Worm (Caenorhabditis elegans) whole organism, L2 larva: ENCODE data around the gene F17C8.7.

Experiments used
- C34F6.9 ChIP-seq: fragments of 150-350 bp; optimal IDR thresholded peaks from 2 replicates; lab custom pipeline; 2014; ENCODE audit warnings: missing biosample characterization, missing genetic modification characterization
- F13H6.1 ChIP-seq: sonication (generic microtip); optimal IDR thresholded peaks from 2 replicates; lab custom pipeline; 2016; ENCODE audit warnings: missing genetic modification characterization, missing compliant biosample characterization
- Y55F3AM.14 ChIP-seq: fragments of 200-800 bp; sonication (Bioruptor generic); optimal IDR thresholded peaks from 2 replicates; lab custom pipeline; 2018; ENCODE audit warnings: mild to moderate bottlenecking, missing genetic modification characterization, missing compliant biosample characterization
- ZK546.5 ChIP-seq: sonication (generic microtip); optimal IDR thresholded peaks from 2 replicates; lab custom pipeline; 2017; ENCODE audit warnings: missing biosample characterization, missing genetic modification characterization
- alr-1 ChIP-seq: fragments of 150-350 bp; optimal IDR thresholded peaks from 2 replicates; lab custom pipeline; 2014; ENCODE audit warnings: missing biosample characterization, missing genetic modification characterization
- aly-2 ChIP-seq: fragments of 150-350 bp; optimal IDR thresholded peaks from 2 replicates; lab custom pipeline; 2014; ENCODE audit warnings: missing biosample characterization, missing genetic modification characterization
- blmp-1 ChIP-seq: sonication (generic microtip); optimal IDR thresholded peaks from 2 replicates; lab custom pipeline; 2017; ENCODE audit warnings: missing genetic modification characterization, mild to moderate bottlenecking, missing compliant biosample characterization, antibody characterized with exemption, moderate library complexity; ENCODE audit not compliant: insufficient read depth
- ceh-16 ChIP-seq: fragments of 150-350 bp; optimal IDR thresholded peaks from 2 replicates; lab custom pipeline; 2014; ENCODE audit warnings: missing biosample characterization, missing genetic modification characterization
- dmd-4 ChIP-seq: sonication (generic microtip); optimal IDR thresholded peaks from 2 replicates; lab custom pipeline; 2017; ENCODE audit warnings: missing biosample characterization, missing genetic modification characterization
- egl-27 ChIP-seq: sonication (generic microtip); optimal IDR thresholded peaks from 3 replicates; lab custom pipeline; 2017; ENCODE audit warnings: missing biosample characterization, missing genetic modification reagents, missing genetic modification characterization
- elt-1 ChIP-seq: fragments of 150-350 bp; optimal IDR thresholded peaks from 2 replicates; lab custom pipeline; 2014; ENCODE audit warnings: missing biosample characterization, missing genetic modification characterization
- fos-1 ChIP-seq: fragments of 150-350 bp; optimal IDR thresholded peaks from 2 replicates; lab custom pipeline; 2014; ENCODE audit warnings: missing biosample characterization, missing genetic modification characterization
- lin-39 ChIP-seq: fragments of 150-350 bp; optimal IDR thresholded peaks from 2 replicates; lab custom pipeline; 2014; ENCODE audit warnings: missing biosample characterization, missing genetic modification reagents, missing genetic modification characterization
- lsy-2 ChIP-seq, 2 experiments: fragments of 150-350 bp in 1 of 2; sonication (generic microtip) in 1 of 2; optimal IDR thresholded peaks; 2 replicates each; lab custom pipeline; 2014 to 2017; ENCODE audit warnings: missing biosample characterization in 2 of 2, missing genetic modification characterization in 2 of 2
- mdl-1 ChIP-seq, 2 experiments: fragments of 150-350 bp in 1 of 2; sonication (generic microtip) in 1 of 2; optimal IDR thresholded peaks; 2 replicates each; lab custom pipeline; 2017; ENCODE audit warnings: missing biosample characterization in 2 of 2, missing genetic modification characterization in 2 of 2
- nhr-10 ChIP-seq: sonication (generic microtip); optimal IDR thresholded peaks from 2 replicates; lab custom pipeline; 2017; ENCODE audit warnings: missing biosample characterization, missing genetic modification characterization
- nhr-12 ChIP-seq: fragments of 150-350 bp; optimal IDR thresholded peaks from 2 replicates; lab custom pipeline; 2014; ENCODE audit warnings: missing biosample characterization, missing genetic modification characterization
- nhr-21 ChIP-seq: fragments of 150-350 bp; optimal IDR thresholded peaks from 2 replicates; lab custom pipeline; 2014; ENCODE audit warnings: missing biosample characterization, missing genetic modification characterization
- nhr-23 ChIP-seq: fragments of 150-350 bp; optimal IDR thresholded peaks from 2 replicates; lab custom pipeline; 2014; ENCODE audit warnings: missing biosample characterization, missing genetic modification reagents, missing genetic modification characterization
- nhr-25 ChIP-seq: fragments of 150-350 bp; sonication (generic microtip); optimal IDR thresholded peaks from 3 replicates; lab custom pipeline; 2014; ENCODE audit warnings: missing biosample characterization, missing genetic modification characterization
- nhr-6 ChIP-seq: fragments of 150-350 bp; optimal IDR thresholded peaks from 2 replicates; lab custom pipeline; 2014; ENCODE audit warnings: missing biosample characterization, missing genetic modification characterization
- nhr-77 ChIP-seq: fragments of 150-350 bp; optimal IDR thresholded peaks from 2 replicates; lab custom pipeline; 2014; ENCODE audit warnings: missing biosample characterization, missing genetic modification characterization
- peb-1 ChIP-seq: fragments of 150-350 bp; optimal IDR thresholded peaks from 2 replicates; lab custom pipeline; 2014; ENCODE audit warnings: missing biosample characterization, missing genetic modification characterization
- sem-4 ChIP-seq: fragments of 150-350 bp; optimal IDR thresholded peaks from 2 replicates; lab custom pipeline; 2014; ENCODE audit warnings: missing biosample characterization, missing genetic modification reagents, missing genetic modification characterization
- skn-1 ChIP-seq: sonication (generic microtip); optimal IDR thresholded peaks from 2 replicates; lab custom pipeline; 2017; ENCODE audit warnings: missing biosample characterization, missing genetic modification characterization
- sma-3 ChIP-seq: sonication (generic microtip); optimal IDR thresholded peaks from 2 replicates; lab custom pipeline; 2016; ENCODE audit warnings: missing genetic modification reagents, missing genetic modification characterization, missing compliant biosample characterization
- unc-39 ChIP-seq: fragments of 150-350 bp; optimal IDR thresholded peaks from 2 replicates; lab custom pipeline; 2014; ENCODE audit warnings: missing biosample characterization, missing genetic modification characterization
- zag-1 ChIP-seq: fragments of 150-350 bp; optimal IDR thresholded peaks from 2 replicates; lab custom pipeline; 2014; ENCODE audit warnings: missing biosample characterization, missing genetic modification characterization
- ztf-1 ChIP-seq: fragments of 200-800 bp; sonication (Bioruptor generic); conservative IDR thresholded peaks from 2 replicates; pipeline ENCODE4 v1.3.6; 2022; ENCODE audit warnings: missing genetic modification characterization, missing compliant biosample characterization
- ztf-11 ChIP-seq: sonication (generic microtip); optimal IDR thresholded peaks from 2 replicates; lab custom pipeline; 2017; ENCODE audit warnings: missing biosample characterization, missing genetic modification characterization
- ztf-4 ChIP-seq: fragments of 150-350 bp; optimal IDR thresholded peaks from 2 replicates; lab custom pipeline; 2014; ENCODE audit warnings: missing biosample characterization, missing genetic modification characterization

F17C8.7 gene

DNA sequence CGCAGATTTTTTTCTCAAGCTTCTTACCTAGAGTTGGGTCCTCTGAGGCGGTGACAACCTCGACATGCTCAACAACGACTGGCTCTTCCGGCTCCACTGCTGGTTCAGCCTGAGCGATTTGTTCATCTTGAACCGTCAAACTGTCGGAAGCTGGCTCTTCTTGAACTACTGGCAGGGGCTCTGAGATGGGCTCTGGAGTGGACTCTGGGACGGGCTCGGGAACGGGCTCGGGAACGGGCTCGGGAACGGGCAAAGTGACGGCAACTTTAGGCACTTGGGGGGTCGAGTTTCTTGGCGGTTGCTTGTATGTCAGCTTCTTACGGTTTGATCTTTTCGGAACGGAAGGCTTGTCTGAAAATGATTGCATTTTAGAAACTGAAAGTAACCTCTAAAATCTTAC lies 27.3 kb downstream of the F17C8.7 start:
- TF ChIP-seq elt-1 (tag; lab: Kevin White, UChicago) (no peak), alr-1 (tag; lab: Kevin White, UChicago) (no peak), sem-4 (tag; lab: Kevin White, UChicago) (no peak), lsy-2 (tag; optimal IDR thresholded peaks at IDR 0.05; lab: Kevin White, UChicago) (no peak), egl-27 (tag; lab: Kevin White, UChicago) (no peak), nhr-77 (tag; lab: Kevin White, UChicago) (no peak), fos-1 (no peak), dmd-4 (tag; lab: Kevin White, UChicago) (no peak), peb-1 (no peak), ZK546.5 (tag; lab: Kevin White, UChicago) (no peak), lin-39 (tag; lab: Kevin White, UChicago) (no peak), nhr-12 (tag; lab: Kevin White, UChicago) (no peak), nhr-25 (tag; lab: Kevin White, UChicago) (no peak), ztf-4 (tag; lab: Kevin White, UChicago) (no peak), sma-3 (GFP tag; lab: Kevin White, UChicago) (no peak), mdl-1 (tag; optimal IDR thresholded peaks at IDR 0.05; lab: Kevin White, UChicago) (no peak)

DNA sequence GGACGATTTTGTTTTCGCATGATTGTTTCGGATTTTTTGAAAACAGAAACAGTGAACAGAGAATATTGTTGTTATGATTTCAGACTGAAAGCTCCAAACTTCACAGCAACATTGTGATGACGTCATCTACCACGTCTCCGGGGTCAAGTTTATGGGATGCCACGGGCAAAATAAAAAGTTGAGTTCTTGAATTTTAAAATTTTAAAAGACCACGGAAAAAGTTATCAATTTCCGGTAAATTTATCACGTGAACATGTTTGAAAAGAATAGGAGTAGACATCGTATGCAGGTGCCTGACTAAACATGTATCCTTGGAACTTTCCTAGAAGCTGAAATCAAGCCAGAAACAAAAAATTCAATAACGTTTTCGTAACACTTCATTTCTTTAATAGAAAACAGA lies 28.0 kb downstream of the F17C8.7 start, which contains the start of gene B0393.4:
B0393.4 (minus strand) TSS at position 101 of the 400 bp plus-strand sequence.
- TF ChIP-seq elt-1 (tag; lab: Kevin White, UChicago): no peak
- no peak for TF ChIP-seq nhr-21 (tag; lab: Kevin White, UChicago)
- TF ChIP-seq ceh-16 (tag; lab: Kevin White, UChicago): no peak
- TF ChIP-seq alr-1 (tag; lab: Kevin White, UChicago): no peak
- TF ChIP-seq lsy-2 (tag; optimal IDR thresholded peaks at IDR 0.05; lab: Kevin White, UChicago): no peak
- no peak for TF ChIP-seq ztf-11
- TF ChIP-seq nhr-23 (tag; lab: Kevin White, UChicago): no peak
- TF ChIP-seq Y55F3AM.14 (GFP tag; lab: Kevin White, UChicago): no peak
- TF ChIP-seq dmd-4 (tag; lab: Kevin White, UChicago): no peak
- no peak for TF ChIP-seq skn-1 (tag; lab: Kevin White, UChicago)
- TF ChIP-seq C34F6.9: no peak
- TF ChIP-seq, all 48 proteins: peak for 0

DNA sequence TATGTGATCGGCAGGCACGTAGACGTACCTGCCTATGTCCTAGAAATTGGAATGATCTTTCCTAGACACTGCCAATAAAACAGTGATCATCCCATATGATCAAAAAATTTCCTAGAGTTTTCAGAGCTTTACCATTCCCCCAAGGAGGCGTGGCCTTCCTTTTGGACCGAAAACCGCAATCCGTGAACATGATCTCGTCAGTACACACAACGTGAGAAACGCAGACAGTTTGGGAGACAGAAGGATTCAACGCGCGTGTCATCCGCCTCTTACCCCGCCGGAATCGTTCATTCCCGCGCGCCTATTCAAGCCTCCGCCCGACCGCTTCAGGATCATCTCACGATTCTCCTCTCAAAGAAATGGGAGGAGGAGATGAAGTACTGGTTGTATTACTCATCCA lies 29.9 kb downstream of the F17C8.7 start, which contains the start of gene B0393.5:
B0393.5 (plus strand) TSS at position 301 of the 400 bp plus-strand sequence.
- no peak for TF ChIP-seq ZK546.5 (tag; lab: Kevin White, UChicago)

DNA sequence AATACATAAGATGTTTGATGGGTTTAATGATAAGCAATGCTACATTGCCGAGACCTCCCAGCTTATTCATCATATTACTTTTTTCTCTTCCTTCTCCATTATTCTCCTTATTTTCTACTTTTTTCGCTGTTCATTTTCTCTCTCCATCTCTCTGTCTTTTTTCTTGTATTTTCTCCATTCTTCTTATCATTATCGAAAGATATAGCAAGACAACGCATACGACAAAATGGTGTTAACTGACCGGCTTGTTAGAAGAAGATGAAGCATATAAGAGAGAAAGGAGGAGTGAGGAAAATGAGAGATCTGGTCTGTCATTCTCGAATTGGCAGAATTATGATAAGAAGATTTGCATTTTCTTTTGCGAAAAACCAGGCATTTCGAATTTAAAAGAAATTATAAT lies 31.3 kb downstream of the F17C8.7 start:
- TF ChIP-seq alr-1 (tag; lab: Kevin White, UChicago) (no peak), Y55F3AM.14 (GFP tag; lab: Kevin White, UChicago) (no peak), ztf-1 (no peak), ztf-4 (tag; lab: Kevin White, UChicago) (no peak), nhr-12 (tag; lab: Kevin White, UChicago) (no peak), unc-39 (tag; lab: Kevin White, UChicago) (no peak), F13H6.1 (no peak), ztf-11 (no peak), skn-1 (tag; lab: Kevin White, UChicago) (no peak), nhr-6 (tag; lab: Kevin White, UChicago) (no peak), egl-27 (tag; lab: Kevin White, UChicago) (no peak), aly-2 (tag; lab: Kevin White, UChicago) (no peak), zag-1 (tag; lab: Kevin White, UChicago) (no peak), mdl-1 (tag; optimal IDR thresholded peaks at IDR 0.05; lab: Kevin White, UChicago) (no peak), nhr-10 (tag; lab: Kevin White, UChicago) (no peak)
- TF ChIP-seq, all 48 proteins: peak for 0

DNA sequence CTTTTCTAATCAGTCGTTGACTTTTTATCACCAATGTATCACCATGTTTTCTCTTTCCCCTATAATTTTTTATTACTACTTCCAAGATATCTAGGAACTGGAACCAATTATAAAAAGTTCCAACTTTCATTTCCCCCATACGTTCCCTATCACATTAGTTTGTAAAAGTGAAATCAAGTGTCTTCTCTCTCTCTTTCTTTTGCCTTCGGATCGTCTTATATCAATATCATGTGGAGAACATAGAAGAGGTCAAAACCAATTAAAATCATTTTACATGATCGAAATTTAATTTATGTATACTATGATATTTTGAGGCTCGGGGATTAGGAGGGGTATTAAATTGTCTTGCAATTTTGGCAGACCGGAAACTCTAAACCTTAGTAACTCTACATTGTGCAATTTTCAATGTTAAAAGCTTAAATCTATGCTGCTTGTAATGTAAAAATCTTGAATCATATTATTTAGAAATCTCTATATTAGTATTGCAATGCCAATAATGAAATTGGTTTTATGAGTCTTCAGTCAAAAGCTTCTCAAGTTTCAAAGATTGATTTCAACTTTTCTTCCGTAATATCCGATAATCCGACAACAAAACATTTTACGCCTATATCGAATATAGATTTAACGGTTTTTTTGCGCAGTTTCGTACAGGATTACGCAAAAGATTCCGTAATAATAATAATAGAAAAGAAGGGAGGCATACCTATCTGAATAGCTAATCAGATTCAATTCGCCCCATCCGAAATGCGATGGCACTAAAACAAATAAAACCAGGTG lies 32.5 kb downstream of the F17C8.7 start:
- TF ChIP-seq blmp-1: peak; percentile 26
- no peak for TF ChIP-seq C34F6.9
